Worm (Caenorhabditis elegans) whole organism, L3 larva: Measurements from ENCODE around the gene srh-276.

Experiments used
- R02D3.7 ChIP-seq: fragments of 150-350 bp; optimal IDR thresholded peaks from 2 replicates; lab custom pipeline; 2014; ENCODE audit warnings: missing biosample characterization, missing genetic modification characterization
- ZK546.5 ChIP-seq: sonication (generic microtip); optimal IDR thresholded peaks from 2 replicates; lab custom pipeline; 2017; ENCODE audit warnings: missing biosample characterization, missing genetic modification characterization
- aly-2 ChIP-seq: fragments of 150-350 bp; optimal IDR thresholded peaks from 2 replicates; lab custom pipeline; 2014; ENCODE audit warnings: missing biosample characterization, missing genetic modification characterization
- ama-1 ChIP-seq: fragments of 150-350 bp; optimal IDR thresholded peaks from 2 replicates; lab custom pipeline; 2018
- ceh-16 ChIP-seq: sonication (generic microtip); optimal IDR thresholded peaks from 2 replicates; lab custom pipeline; 2017; ENCODE audit warnings: missing biosample characterization, missing genetic modification characterization
- ceh-28 ChIP-seq: fragments of 150-350 bp; optimal IDR thresholded peaks from 2 replicates; lab custom pipeline; 2014; ENCODE audit warnings: missing biosample characterization, missing genetic modification reagents, missing genetic modification characterization
- ceh-9 ChIP-seq: sonication (generic microtip); optimal IDR thresholded peaks from 2 replicates; lab custom pipeline; 2018; ENCODE audit warnings: missing biosample characterization, missing genetic modification characterization
- egl-27 ChIP-seq: sonication (generic microtip); optimal IDR thresholded peaks from 4 replicates; lab custom pipeline; 2017; ENCODE audit warnings: missing biosample characterization, missing genetic modification reagents, missing genetic modification characterization
- egl-5 ChIP-seq: fragments of 150-350 bp; optimal IDR thresholded peaks from 2 replicates; lab custom pipeline; 2017; ENCODE audit warnings: missing biosample characterization, missing genetic modification reagents, missing genetic modification characterization, inconsistent platforms
- elt-2 ChIP-seq: sonication (generic microtip); optimal IDR thresholded peaks from 2 replicates; lab custom pipeline; 2016; ENCODE audit warnings: missing genetic modification reagents, mild to moderate bottlenecking, missing genetic modification characterization, missing compliant biosample characterization
- elt-3 ChIP-seq, 3 experiments: fragments of 150-350 bp in 1 of 3; sonication (generic microtip) in 2 of 3; optimal IDR thresholded peaks; 2 replicates in 2 of 3; 4 replicates in 1 of 3; lab custom pipeline; 2014 to 2017; ENCODE audit warnings: missing biosample characterization in 3 of 3, missing genetic modification characterization in 3 of 3
- eor-1 ChIP-seq, 2 experiments: fragments of 150-350 bp; optimal IDR thresholded peaks; 2 replicates each; lab custom pipeline; 2014 to 2018; ENCODE audit warnings: missing biosample characterization in 2 of 2, missing genetic modification characterization in 2 of 2
- fkh-10 ChIP-seq: sonication (generic microtip); optimal IDR thresholded peaks from 2 replicates; lab custom pipeline; 2017; ENCODE audit warnings: missing biosample characterization, missing genetic modification reagents, missing genetic modification characterization
- fkh-2 ChIP-seq: fragments of 150-350 bp; optimal IDR thresholded peaks from 2 replicates; lab custom pipeline; 2014; ENCODE audit warnings: missing biosample characterization, missing genetic modification reagents, missing genetic modification characterization
- fos-1 ChIP-seq: fragments of 150-350 bp; optimal IDR thresholded peaks from 2 replicates; lab custom pipeline; 2014; ENCODE audit warnings: missing biosample characterization, missing genetic modification characterization
- hmg-11 ChIP-seq: sonication (generic microtip); optimal IDR thresholded peaks from 2 replicates; lab custom pipeline; 2016; ENCODE audit warnings: missing genetic modification characterization, missing compliant biosample characterization
- jun-1 ChIP-seq: fragments of 150-350 bp; optimal IDR thresholded peaks from 2 replicates; lab custom pipeline; 2014; ENCODE audit warnings: missing biosample characterization, missing genetic modification reagents, missing genetic modification characterization
- lin-15B ChIP-seq: fragments of 150-350 bp; optimal IDR thresholded peaks from 2 replicates; lab custom pipeline; 2014; ENCODE audit warnings: missing biosample characterization, missing genetic modification characterization
- lin-39 ChIP-seq: fragments of 150-350 bp; optimal IDR thresholded peaks from 2 replicates; lab custom pipeline; 2018; ENCODE audit warnings: missing biosample characterization, missing genetic modification reagents, missing genetic modification characterization
- lsy-12 ChIP-seq: sonication (generic microtip); optimal IDR thresholded peaks from 2 replicates; lab custom pipeline; 2016; ENCODE audit warnings: mild to moderate bottlenecking, missing genetic modification characterization, missing compliant biosample characterization
- mml-1 ChIP-seq: fragments of 150-350 bp; sonication (generic microtip); optimal IDR thresholded peaks from 3 replicates; lab custom pipeline; 2014; ENCODE audit warnings: missing biosample characterization, missing genetic modification characterization
- nfya-1 ChIP-seq: sonication (generic microtip); optimal IDR thresholded peaks from 2 replicates; lab custom pipeline; 2017; ENCODE audit warnings: missing genetic modification characterization, mild to moderate bottlenecking, missing compliant biosample characterization, antibody characterized with exemption, moderate library complexity; ENCODE audit not compliant: insufficient read depth
- nhr-11 ChIP-seq: fragments of 150-350 bp; optimal IDR thresholded peaks from 2 replicates; lab custom pipeline; 2014; ENCODE audit warnings: missing biosample characterization, missing genetic modification characterization
- nhr-23 ChIP-seq: fragments of 150-350 bp; optimal IDR thresholded peaks from 2 replicates; lab custom pipeline; 2014; ENCODE audit warnings: missing biosample characterization, missing genetic modification reagents, missing genetic modification characterization
- nhr-237 ChIP-seq: fragments of 150-350 bp; optimal IDR thresholded peaks from 2 replicates; lab custom pipeline; 2014; ENCODE audit warnings: missing biosample characterization, missing genetic modification characterization
- nhr-43 ChIP-seq: sonication (generic microtip); optimal IDR thresholded peaks from 2 replicates; lab custom pipeline; 2016; ENCODE audit warnings: mild to moderate bottlenecking, missing genetic modification characterization, missing compliant biosample characterization; ENCODE audit not compliant: poor library complexity, severe bottlenecking
- nhr-67 ChIP-seq: fragments of 150-350 bp; optimal IDR thresholded peaks from 2 replicates; lab custom pipeline; 2014; ENCODE audit warnings: missing biosample characterization, missing genetic modification characterization
- pha-4 ChIP-seq: fragments of 150-350 bp; optimal IDR thresholded peaks from 2 replicates; lab custom pipeline; 2014; ENCODE audit warnings: missing biosample characterization, missing genetic modification reagents, missing genetic modification characterization
- pqm-1 ChIP-seq: fragments of 150-350 bp; optimal IDR thresholded peaks from 2 replicates; lab custom pipeline; 2017; ENCODE audit warnings: missing biosample characterization, missing genetic modification characterization, inconsistent platforms
- sea-2 ChIP-seq: fragments of 150-350 bp; sonication (generic microtip); optimal IDR thresholded peaks from 4 replicates; lab custom pipeline; 2014; ENCODE audit warnings: missing biosample characterization, missing genetic modification reagents, missing genetic modification characterization
- skn-1 ChIP-seq: fragments of 150-350 bp; optimal IDR thresholded peaks from 2 replicates; lab custom pipeline; 2014; ENCODE audit warnings: missing biosample characterization, missing genetic modification characterization
- snpc-4 ChIP-seq: fragments of 150-350 bp; optimal IDR thresholded peaks from 2 replicates; lab custom pipeline; 2014; ENCODE audit warnings: missing biosample characterization, missing genetic modification characterization
- tbx-2 ChIP-seq: sonication (generic microtip); optimal IDR thresholded peaks from 2 replicates; lab custom pipeline; 2016; ENCODE audit warnings: mild to moderate bottlenecking, missing genetic modification characterization, missing compliant biosample characterization
- unc-39 ChIP-seq: sonication (generic microtip); optimal IDR thresholded peaks from 4 replicates; lab custom pipeline; 2017; ENCODE audit warnings: missing biosample characterization, missing genetic modification characterization
- zag-1 ChIP-seq: fragments of 150-350 bp; optimal IDR thresholded peaks from 2 replicates; lab custom pipeline; 2014; ENCODE audit warnings: missing biosample characterization, missing genetic modification characterization
- ztf-11 ChIP-seq: fragments of 150-350 bp; optimal IDR thresholded peaks from 2 replicates; lab custom pipeline; 2014; ENCODE audit warnings: missing biosample characterization, missing genetic modification characterization

The srh-276 gene

DNA sequence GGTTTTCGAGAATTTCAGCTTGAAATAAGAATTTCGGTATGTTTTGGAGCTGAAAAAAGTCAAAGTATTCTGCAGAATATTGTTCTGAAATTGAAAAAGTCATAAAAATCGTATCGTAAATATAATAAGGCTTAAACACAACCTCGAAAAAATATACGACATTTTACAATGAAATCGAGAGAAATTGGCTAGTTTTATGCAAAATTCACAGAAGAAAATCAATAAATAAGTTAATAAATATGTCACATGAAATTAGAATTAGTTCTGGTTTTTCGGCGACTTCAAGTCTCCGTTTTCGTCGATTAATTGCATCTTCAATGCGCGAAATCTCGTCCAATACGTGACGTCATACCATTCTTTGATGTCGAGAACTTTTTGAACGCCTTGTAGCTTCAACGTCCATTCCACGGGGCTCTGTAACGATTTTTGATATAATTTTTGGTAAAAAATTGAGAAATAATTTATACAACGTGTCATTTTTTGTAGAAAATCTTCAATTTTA lies 48.3 kb downstream of the srh-276 start, which contains the start of gene atx-3:
Gene atx-3, minus strand, starts transcription at position 51 of the 502 bp plus-strand sequence.
- TF ChIP-seq tbx-2 (no peak), fkh-2 (tag; lab: Kevin White, UChicago) (no peak), fkh-10 (GFP tag; lab: Kevin White, UChicago) (no peak), ceh-28 (tag; lab: Kevin White, UChicago) (no peak), nhr-23 (tag; lab: Kevin White, UChicago) (peak; percentile 9), elt-2 (tag; lab: Kevin White, UChicago) (no peak), sea-2 (GFP tag; lab: Kevin White, UChicago) (no peak), pha-4 (no peak)

DNA sequence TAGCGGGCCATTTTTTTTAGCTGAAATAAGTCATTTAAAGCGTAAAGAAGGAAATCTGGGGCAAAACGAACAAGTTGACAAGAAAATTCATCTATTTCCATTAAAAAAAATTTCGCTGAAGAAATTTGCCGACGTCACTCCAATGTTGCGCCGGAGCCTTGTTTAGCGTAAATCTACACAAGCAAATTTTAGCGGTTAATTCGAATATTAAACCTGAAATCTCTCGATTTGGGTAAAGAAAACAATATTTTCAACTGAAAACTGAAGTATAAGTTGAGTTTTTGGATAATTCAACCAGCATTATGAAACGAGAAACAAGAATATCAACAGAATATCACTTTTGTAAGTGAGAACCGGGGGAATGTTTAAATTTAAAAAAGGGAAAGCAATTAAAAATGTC lies 49.2 kb downstream of the srh-276 start, which contains the start of gene F28F8.9:
Gene F28F8.9, minus strand, starts transcription at position 288 of the 400 bp plus-strand sequence.
- no peak for TF ChIP-seq ceh-9 (tag; lab: Kevin White, UChicago)
- peak; percentile 31 for TF ChIP-seq lin-39 (tag; lab: Kevin White, UChicago)
- TF ChIP-seq eor-1 (tag; optimal IDR thresholded peaks at IDR 0.05; lab: Kevin White, UChicago): no peak
- TF ChIP-seq fkh-2 (tag; lab: Kevin White, UChicago): no peak
- no peak for TF ChIP-seq mml-1 (tag; lab: Kevin White, UChicago)
- no peak for TF ChIP-seq sea-2 (GFP tag; lab: Kevin White, UChicago)
- TF ChIP-seq pqm-1 (tag; lab: Kevin White, UChicago): no peak
- TF ChIP-seq jun-1 (tag; lab: Kevin White, UChicago): no peak
- no peak for TF ChIP-seq nhr-67 (tag; lab: Kevin White, UChicago)
- no peak for TF ChIP-seq ceh-28 (tag; lab: Kevin White, UChicago)
- no peak for TF ChIP-seq egl-27
- TF ChIP-seq ZK546.5 (tag; lab: Kevin White, UChicago): no peak
- TF ChIP-seq nhr-11 (tag; lab: Kevin White, UChicago): no peak
- TF ChIP-seq lsy-12 (tag; lab: Kevin White, UChicago): no peak
- peak; percentile 52 for TF ChIP-seq nhr-23 (tag; lab: Kevin White, UChicago)
- TF ChIP-seq elt-3 (tag; optimal IDR thresholded peaks at IDR 0.05; lab: Kevin White, UChicago): no peak
- TF ChIP-seq snpc-4 (tag; lab: Kevin White, UChicago): no peak
- peak; percentile 24 for TF ChIP-seq hmg-11 (tag; lab: Kevin White, UChicago)
- TF ChIP-seq fos-1 (tag; lab: Kevin White, UChicago): no peak
- no peak for TF ChIP-seq ztf-11 (tag; lab: Kevin White, UChicago)
- no peak for TF ChIP-seq tbx-2
- peak; percentile 67 for TF ChIP-seq lin-15B (tag; lab: Kevin White, UChicago)
- TF ChIP-seq R02D3.7: peak; percentile 91
- TF ChIP-seq nhr-237 (tag; lab: Kevin White, UChicago): no peak
- TF ChIP-seq nfya-1: peak; percentile 56
- TF ChIP-seq nhr-43 (tag; lab: Kevin White, UChicago): peak; percentile 19
- no peak for TF ChIP-seq egl-5
- no peak for TF ChIP-seq zag-1
- peak; percentile 68 for TF ChIP-seq pha-4
- no peak for TF ChIP-seq skn-1
- TF ChIP-seq ama-1 (lab: Kevin White, UChicago): peak; percentile 18
- no peak for TF ChIP-seq ceh-16 (tag; lab: Kevin White, UChicago)
- TF ChIP-seq aly-2: no peak
- TF ChIP-seq unc-39 (tag; lab: Kevin White, UChicago): no peak
